Fruit fly (Drosophila melanogaster): ENCODE measurements around the gene kz.

dm6 chrX:2249763-2250162, 7.9 kb upstream of the kz start, which contains the start of gene crn:
- TF ChIP-seq CG4496 (GFP tag; IDR thresholded peaks at IDR 0.05) = no peak
- no peak for TF ChIP-seq EcR (GFP tag; optimal IDR thresholded peaks at IDR 0.05)
- no peak for TF ChIP-seq CG12605 (GFP tag; IDR thresholded peaks at IDR 0.05)
- TF ChIP-seq CG14655 (GFP tag; optimal IDR thresholded peaks at IDR 0.05) = no peak

Data from whole organism, pupa.